Fruit fly (Drosophila melanogaster): ENCODE data around the gene Apc.

The Apc gene

dm6 chr3R:28831626-28832267 is 12.8 kb downstream of the Apc start, which contains the start of gene WASp (continued):
- TF ChIP-seq pfk (GFP tag; optimal IDR thresholded peaks at IDR 0.05) = peak; percentile 14
- peak; percentile 94 for TF ChIP-seq CG33213 (GFP tag; optimal IDR thresholded peaks at IDR 0.05)
- TF ChIP-seq pb (GFP tag; optimal IDR thresholded peaks at IDR 0.05) = peak; percentile 54
- peak; percentile 77 for TF ChIP-seq dysf (GFP tag; IDR thresholded peaks at IDR 0.05)
- peak; percentile 45 for TF ChIP-seq Blimp-1 (GFP tag; optimal IDR thresholded peaks at IDR 0.05)
- TF ChIP-seq peb (GFP tag; IDR thresholded peaks at IDR 0.05) = 0 out of 2 replicates have a peak, but pooled peaks have one; percentile 8
- no peak for TF ChIP-seq CG11723 (GFP tag; optimal IDR thresholded peaks at IDR 0.05)
- no peak for TF ChIP-seq pan (optimal IDR thresholded peaks at IDR 0.05)
- TF ChIP-seq pan (GFP tag; optimal IDR thresholded peaks at IDR 0.05 in 1 of 2, IDR thresholded peaks at IDR 0.05 in 1 of 2) = peak in 1 of 2 experiments; percentile 65
- TF ChIP-seq CG17328 (GFP tag; IDR thresholded peaks at IDR 0.05) = peak; percentile 68
- peak; percentile 78 for TF ChIP-seq zfh1 (GFP tag; IDR thresholded peaks at IDR 0.05)
- peak; percentile 52; the same call in 1 of the 3 replicates for TF ChIP-seq Dbx (GFP tag; IDR thresholded peaks at IDR 0.05)
- 0 out of 2 replicates have a peak, but pooled peaks have one; percentile 26 for TF ChIP-seq sim (GFP tag; IDR thresholded peaks at IDR 0.05)
- peak; percentile 84 for TF ChIP-seq CG32772 (GFP tag; IDR thresholded peaks at IDR 0.05)
- TF ChIP-seq gfzf (GFP tag; optimal IDR thresholded peaks at IDR 0.05) = peak; percentile 95
- TF ChIP-seq CG12071 (GFP tag; optimal IDR thresholded peaks at IDR 0.05) = peak; percentile 71
- TF ChIP-seq Asciz (GFP tag; optimal IDR thresholded peaks at IDR 0.05) = peak; percentile 76
- TF ChIP-seq Optix (GFP tag; IDR thresholded peaks at IDR 0.05) = peak; percentile 42; the same call in 1 of the 3 replicates
- TF ChIP-seq CG15073 (GFP tag; optimal IDR thresholded peaks at IDR 0.05) = no peak
- peak; percentile 15 for TF ChIP-seq CG10274 (GFP tag; optimal IDR thresholded peaks at IDR 0.05)
- peak; percentile 43 for TF ChIP-seq CG1233 (GFP tag; optimal IDR thresholded peaks at IDR 0.05)
- peak; percentile 47 for TF ChIP-seq sima (GFP tag; optimal IDR thresholded peaks at IDR 0.05)
- no peak for TF ChIP-seq CG13894 (tag; optimal IDR thresholded peaks at IDR 0.05)
- peak; percentile 89 for TF ChIP-seq sug (tag; optimal IDR thresholded peaks at IDR 0.05)
- TF ChIP-seq Fer2 (tag; optimal IDR thresholded peaks at IDR 0.05) = peak; percentile 18
- TF ChIP-seq sr (GFP tag; IDR thresholded peaks at IDR 0.05) = peak; percentile 63; the same call in 2 of the 3 replicates
- TF ChIP-seq CG7987 (GFP tag; optimal IDR thresholded peaks at IDR 0.05) = peak; percentile 86
- peak; percentile 37 for TF ChIP-seq Hr3 (GFP tag; optimal IDR thresholded peaks at IDR 0.05)
- TF ChIP-seq CG10366 (GFP tag; IDR thresholded peaks at IDR 0.05) = peak; percentile 59
- TF ChIP-seq ci (GFP tag; IDR thresholded peaks at IDR 0.05) = peak; percentile 94
- TF ChIP-seq Dp (GFP tag; optimal IDR thresholded peaks at IDR 0.05) = peak; percentile 63
- TF ChIP-seq mld (GFP tag; IDR thresholded peaks at IDR 0.05; ENCODE audit: partially characterized antibody) = no peak
- TF ChIP-seq hb (GFP tag; IDR thresholded peaks at IDR 0.05; ENCODE audit: partially characterized antibody) = no peak
- TF ChIP-seq CG16779 (GFP tag; IDR thresholded peaks at IDR 0.05) = no peak
- peak; percentile 36; the same call in 1 of the 2 replicates for TF ChIP-seq CG6689 (GFP tag; IDR thresholded peaks at IDR 0.05)
- TF ChIP-seq Xrp1 (GFP tag; IDR thresholded peaks at IDR 0.05) = peak; percentile 20; the same call in 1 of the 2 replicates
- peak; percentile 51 for TF ChIP-seq Sox102F (GFP tag; optimal IDR thresholded peaks at IDR 0.05)
- TF ChIP-seq lmd (GFP tag; IDR thresholded peaks at IDR 0.05) = peak; percentile 46; the same call in 1 of the 2 replicates
- TF ChIP-seq br (optimal IDR thresholded peaks at IDR 0.05) = no peak
- no peak for TF ChIP-seq Sry-β (GFP tag; optimal IDR thresholded peaks at IDR 0.05)
- TF ChIP-seq jumu (GFP tag; optimal IDR thresholded peaks at IDR 0.05) = peak; percentile 71
- TF ChIP-seq B-H2 (GFP tag; optimal IDR thresholded peaks at IDR 0.05) = peak; percentile 85
- no peak for TF ChIP-seq Doc2 (GFP tag; IDR thresholded peaks at IDR 0.05)
- peak; percentile 30; the same call in 1 of the 2 replicates for TF ChIP-seq al (GFP tag; IDR thresholded peaks at IDR 0.05)
- TF ChIP-seq CG9437 (GFP tag; optimal IDR thresholded peaks at IDR 0.05) = peak; percentile 46
- peak; percentile 68 for TF ChIP-seq amos (GFP tag; IDR thresholded peaks at IDR 0.05; ENCODE audit: partially characterized antibody)
- no peak; the same call in 2 of the 3 replicates for TF ChIP-seq zen2 (GFP tag; IDR thresholded peaks at IDR 0.05; ENCODE audit: partially characterized antibody)
- peak; percentile 49 for TF ChIP-seq CG8944 (GFP tag; optimal IDR thresholded peaks at IDR 0.05)
- TF ChIP-seq sens (GFP tag) = peak; percentile 95
- TF ChIP-seq CG4404 (GFP tag; IDR thresholded peaks at IDR 0.05) = no peak
